Fruit fly (Drosophila melanogaster): ENCODE data around the gene CG8813.

Gene CG8813

DNA sequence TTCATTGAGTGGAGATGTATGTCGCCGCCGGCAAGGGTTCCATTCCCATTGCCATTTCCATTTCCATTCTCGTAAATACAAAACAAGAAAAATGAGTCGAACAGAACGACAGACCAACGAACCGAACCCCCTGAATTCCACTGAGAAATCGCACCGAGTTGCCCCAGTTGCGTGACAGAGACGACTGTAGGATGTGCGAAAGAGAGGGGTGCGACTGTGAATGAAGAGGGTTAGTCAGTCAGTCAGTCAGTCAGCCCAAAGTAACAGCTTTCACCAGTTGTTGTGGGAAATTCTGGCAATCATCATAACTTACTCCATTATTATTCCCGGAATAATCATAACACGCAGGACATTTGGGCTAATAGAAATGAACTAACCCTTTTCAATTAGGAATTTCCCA lies 28.8 kb downstream of the CG8813 start (continued):
- no peak for TF ChIP-seq nau (GFP tag; optimal IDR thresholded peaks at IDR 0.05)
- no peak for TF ChIP-seq zen (tag; optimal IDR thresholded peaks at IDR 0.05)
- no peak for TF ChIP-seq wor (GFP tag; IDR thresholded peaks at IDR 0.05)
- TF ChIP-seq tio (GFP tag; optimal IDR thresholded peaks at IDR 0.05): no peak
- no peak for TF ChIP-seq CG6813 (GFP tag; optimal IDR thresholded peaks at IDR 0.05)
- no peak for TF ChIP-seq Sox102F (GFP tag; optimal IDR thresholded peaks at IDR 0.05)
- 0 out of 3 replicates have a peak, but pooled peaks have one; percentile 12 for TF ChIP-seq CG16813 (GFP tag; IDR thresholded peaks at IDR 0.05; ENCODE audit: partially characterized antibody)
- TF ChIP-seq gfzf (GFP tag; optimal IDR thresholded peaks at IDR 0.05): no peak
- TF ChIP-seq Deaf1 (tag; optimal IDR thresholded peaks at IDR 0.05): peak; percentile 31
- no peak for TF ChIP-seq prd (optimal IDR thresholded peaks at IDR 0.05)
- TF ChIP-seq prd (GFP tag; IDR thresholded peaks at IDR 0.05): no peak
- 0 out of 3 replicates have a peak, but pooled peaks have one; percentile 19 for TF ChIP-seq CG2199 (GFP tag; IDR thresholded peaks at IDR 0.05)
- no peak for TF ChIP-seq h (optimal IDR thresholded peaks at IDR 0.05)
- TF ChIP-seq Sin3A (optimal IDR thresholded peaks at IDR 0.05): no peak

- TF ChIP-seq GATAe (GFP tag; conservative IDR thresholded peaks at IDR 0.05): peak; percentile 79
- TF ChIP-seq Atf-2 (GFP tag; optimal IDR thresholded peaks at IDR 0.05): no peak
- peak; percentile 23 for TF ChIP-seq ERR (GFP tag; optimal IDR thresholded peaks at IDR 0.05)
- TF ChIP-seq CG7271 (tag; optimal IDR thresholded peaks at IDR 0.05): no peak
- no peak for TF ChIP-seq CG15269 (tag; optimal IDR thresholded peaks at IDR 0.05)
- TF ChIP-seq CG18476 (GFP tag; optimal IDR thresholded peaks at IDR 0.05): no peak
- no peak for TF ChIP-seq CG1233 (GFP tag; optimal IDR thresholded peaks at IDR 0.05)
- TF ChIP-seq insv (GFP tag; optimal IDR thresholded peaks at IDR 0.05): no peak
- TF ChIP-seq CG1832 (GFP tag; optimal IDR thresholded peaks at IDR 0.05): peak; percentile 43
- TF ChIP-seq zen (tag; optimal IDR thresholded peaks at IDR 0.05): no peak
- TF ChIP-seq MTF-1 (GFP tag; optimal IDR thresholded peaks at IDR 0.05; ENCODE audit: borderline replicate concordance): no peak
- TF ChIP-seq CG12942 (GFP tag; optimal IDR thresholded peaks at IDR 0.05): no peak
- no peak for TF ChIP-seq CG14667 (GFP tag; IDR thresholded peaks at IDR 0.05)
- no peak for TF ChIP-seq dysf (GFP tag; IDR thresholded peaks at IDR 0.05)
- no peak for TF ChIP-seq Stat92E (GFP tag; optimal IDR thresholded peaks at IDR 0.05)
- no peak for TF ChIP-seq Doc3 (GFP tag; IDR thresholded peaks at IDR 0.05; ENCODE audit: partially characterized antibody)
- TF ChIP-seq her (GFP tag; optimal IDR thresholded peaks at IDR 0.05): no peak
- TF ChIP-seq CG32772 (GFP tag; IDR thresholded peaks at IDR 0.05): 0 out of 2 replicates have a peak, but pooled peaks have one; percentile 12
- no peak for TF ChIP-seq Mes4 (GFP tag; optimal IDR thresholded peaks at IDR 0.05)
- TF ChIP-seq Dad (GFP tag; optimal IDR thresholded peaks at IDR 0.05): no peak
- TF ChIP-seq grn (GFP tag; optimal IDR thresholded peaks at IDR 0.05): peak; percentile 90
- no peak for TF ChIP-seq chm (GFP tag; IDR thresholded peaks at IDR 0.05)
- no peak for TF ChIP-seq MBD-R2 (GFP tag; IDR thresholded peaks at IDR 0.05)
- TF ChIP-seq onecut (GFP tag; IDR thresholded peaks at IDR 0.05): no peak
- no peak for TF ChIP-seq Dfd (GFP tag; optimal IDR thresholded peaks at IDR 0.05)
- no peak for TF ChIP-seq CG4854 (GFP tag; optimal IDR thresholded peaks at IDR 0.05)
- no peak for TF ChIP-seq Gsc (GFP tag; IDR thresholded peaks at IDR 0.05)
- no peak for TF ChIP-seq Rfx (GFP tag; IDR thresholded peaks at IDR 0.05)
- no peak for TF ChIP-seq dpn (GFP tag; optimal IDR thresholded peaks at IDR 0.05)
- no peak for TF ChIP-seq rib (GFP tag; IDR thresholded peaks at IDR 0.05)
- TF ChIP-seq CG13123 (GFP tag; optimal IDR thresholded peaks at IDR 0.05): no peak
- no peak for TF ChIP-seq Pdp1 (GFP tag; optimal IDR thresholded peaks at IDR 0.05)
- no peak for TF ChIP-seq h (optimal IDR thresholded peaks at IDR 0.05)
- TF ChIP-seq mam (GFP tag; optimal IDR thresholded peaks at IDR 0.05): no peak
- TF ChIP-seq tup (GFP tag; optimal IDR thresholded peaks at IDR 0.05): no peak
- TF ChIP-seq CHES-1-like (GFP tag; optimal IDR thresholded peaks at IDR 0.05): no peak
- TF ChIP-seq CG43689 (GFP tag; IDR thresholded peaks at IDR 0.05): no peak
- TF ChIP-seq CG7839 (tag; optimal IDR thresholded peaks at IDR 0.05): no peak
- TF ChIP-seq gfzf (GFP tag; optimal IDR thresholded peaks at IDR 0.05): no peak
These were observed 31.1 kb downstream of the CG8813 start for dm6 chr2L:2900392-2901028.
